Worm (Caenorhabditis elegans) whole organism, L4 larva: Measurements from ENCODE around the gene snb-1.
A peak's percentile ranks its signal among the peaks of the same experiment; 100 is the strongest.

Experiments
- F10B5.3 ChIP-seq: sonication (generic microtip); optimal IDR thresholded peaks from 2 replicates; lab custom pipeline; 2016; ENCODE audit warnings: mild to moderate bottlenecking, missing genetic modification characterization, missing compliant biosample characterization
- F26F4.8 ChIP-seq: fragments of 200-800 bp; sonication (Bioruptor generic); conservative IDR thresholded peaks from 2 replicates; pipeline ENCODE4 v1.3.6; 2022; ENCODE audit warnings: missing genetic modification characterization, missing compliant biosample characterization
- F37D6.2 ChIP-seq: sonication (generic microtip); optimal IDR thresholded peaks from 2 replicates; lab custom pipeline; 2016; ENCODE audit warnings: mild to moderate bottlenecking, missing genetic modification characterization, missing compliant biosample characterization
- R02D3.7 ChIP-seq: fragments of 150-350 bp; sonication (generic microtip); optimal IDR thresholded peaks from 3 replicates; lab custom pipeline; 2014; ENCODE audit warnings: missing biosample characterization, missing genetic modification characterization
- T20F7.1 ChIP-seq: fragments of 200-800 bp; sonication (Bioruptor generic); optimal IDR thresholded peaks from 2 replicates; lab custom pipeline; 2018; ENCODE audit warnings: mild to moderate bottlenecking, missing genetic modification characterization, missing compliant biosample characterization
- Y48G9A.11 ChIP-seq: fragments of 200-800 bp; sonication (Bioruptor generic); IDR thresholded peaks from 2 replicates; pipeline ENCODE4 v1.3.6; 2022; ENCODE audit warnings: missing genetic modification reagents, missing genetic modification characterization, missing compliant biosample characterization
- ZK337.2 ChIP-seq: fragments of 200-800 bp; sonication (Bioruptor generic); IDR thresholded peaks from 2 replicates; pipeline ENCODE4 v1.3.6; 2022; ENCODE audit warnings: missing genetic modification reagents, missing genetic modification characterization, missing compliant biosample characterization
- ZK546.5 ChIP-seq, 2 experiments: sonication (generic microtip); optimal IDR thresholded peaks; 2 replicates each; lab custom pipeline; 2017; ENCODE audit warnings: missing biosample characterization in 2 of 2, missing genetic modification characterization in 2 of 2
- aly-2 ChIP-seq: sonication (generic microtip); optimal IDR thresholded peaks from 2 replicates; lab custom pipeline; 2018; ENCODE audit warnings: missing biosample characterization, missing genetic modification characterization
- ama-1 ChIP-seq: fragments of 150-350 bp; optimal IDR thresholded peaks from 2 replicates; lab custom pipeline; 2014; ENCODE audit warnings: inconsistent platforms, mixed read lengths
- attf-4 ChIP-seq: sonication (generic microtip); optimal IDR thresholded peaks from 3 replicates; lab custom pipeline; 2017; ENCODE audit warnings: missing biosample characterization, missing genetic modification characterization
- ceh-62 ChIP-seq: sonication (generic microtip); optimal IDR thresholded peaks from 2 replicates; lab custom pipeline; 2017; ENCODE audit warnings: missing biosample characterization, missing genetic modification characterization
- ces-1 ChIP-seq: fragments of 150-350 bp; sonication (generic microtip); optimal IDR thresholded peaks from 4 replicates; lab custom pipeline; 2014; ENCODE audit warnings: missing biosample characterization, missing genetic modification reagents, missing genetic modification characterization
- cey-2 ChIP-seq: sonication (generic microtip); optimal IDR thresholded peaks from 3 replicates; lab custom pipeline; 2017; ENCODE audit warnings: missing genetic modification characterization, mild to moderate bottlenecking, missing compliant biosample characterization, antibody characterized with exemption, borderline replicate concordance; ENCODE audit not compliant: insufficient read depth
- dmd-6 ChIP-seq: fragments of 200-800 bp; sonication (Bioruptor generic); IDR thresholded peaks from 2 replicates; pipeline ENCODE4 v1.3.6; 2022; ENCODE audit warnings: missing genetic modification reagents, missing genetic modification characterization, missing compliant biosample characterization
- dpl-1 ChIP-seq: fragments of 150-350 bp; optimal IDR thresholded peaks from 2 replicates; lab custom pipeline; 2014; ENCODE audit warnings: missing biosample characterization, missing genetic modification reagents, missing genetic modification characterization
- duxl-1 ChIP-seq: sonication (generic microtip); optimal IDR thresholded peaks from 2 replicates; lab custom pipeline; 2016; ENCODE audit warnings: mild to moderate bottlenecking, missing genetic modification characterization, moderate library complexity, missing compliant biosample characterization; ENCODE audit not compliant: poor library complexity
- dve-1 ChIP-seq: sonication (generic microtip); optimal IDR thresholded peaks from 2 replicates; lab custom pipeline; 2017; ENCODE audit warnings: antibody characterized with exemption, mild to moderate bottlenecking, missing genetic modification characterization, missing compliant biosample characterization; ENCODE audit not compliant: insufficient read depth
- egl-43 ChIP-seq: fragments of 200-800 bp; sonication (Bioruptor generic); IDR thresholded peaks from 2 replicates; pipeline ENCODE4 v1.3.6; 2022; ENCODE audit warnings: missing genetic modification reagents, missing genetic modification characterization, missing compliant biosample characterization
- fkh-10 ChIP-seq: fragments of 150-350 bp; optimal IDR thresholded peaks from 2 replicates; lab custom pipeline; 2014; ENCODE audit warnings: missing biosample characterization, missing genetic modification reagents, missing genetic modification characterization
- fos-1 ChIP-seq: fragments of 150-350 bp; optimal IDR thresholded peaks from 2 replicates; lab custom pipeline; 2014; ENCODE audit warnings: missing biosample characterization, missing genetic modification characterization
- hif-1 ChIP-seq, 2 experiments: sonication (generic microtip); optimal IDR thresholded peaks; 2 replicates each; lab custom pipeline; 2016 to 2017; ENCODE audit warnings: missing compliant biosample characterization in 2 of 2, missing genetic modification characterization in 2 of 2, missing genetic modification reagents in 2 of 2, missing genotype in 2 of 2, mild to moderate bottlenecking in 1 of 2
- hlh-11 ChIP-seq: fragments of 200-800 bp; sonication (Bioruptor generic); optimal IDR thresholded peaks from 2 replicates; lab custom pipeline; 2018; ENCODE audit warnings: mild to moderate bottlenecking, missing genetic modification characterization, missing compliant biosample characterization
- hlh-30 ChIP-seq: sonication (generic microtip); optimal IDR thresholded peaks from 2 replicates; lab custom pipeline; 2017; ENCODE audit warnings: antibody characterized with exemption, mild to moderate bottlenecking, missing genetic modification characterization, missing compliant biosample characterization; ENCODE audit not compliant: insufficient read depth
- hmg-1.1 ChIP-seq: fragments of 200-800 bp; sonication (Bioruptor generic); IDR thresholded peaks from 2 replicates; pipeline ENCODE4 v1.3.6; 2022; ENCODE audit warnings: missing genetic modification reagents, missing genetic modification characterization, missing compliant biosample characterization
- lim-7 ChIP-seq: fragments of 200-800 bp; sonication (Bioruptor generic); IDR thresholded peaks from 2 replicates; pipeline ENCODE4 v1.3.6; 2022; ENCODE audit warnings: missing genetic modification characterization, missing compliant biosample characterization
- lir-3 ChIP-seq: sonication (generic microtip); optimal IDR thresholded peaks from 2 replicates; lab custom pipeline; 2016; ENCODE audit warnings: mild to moderate bottlenecking, missing genetic modification characterization, missing compliant biosample characterization
- lsy-2 ChIP-seq, 2 experiments: fragments of 150-350 bp in 1 of 2; sonication (generic microtip) in 1 of 2; optimal IDR thresholded peaks; 2 replicates each; lab custom pipeline; 2014 to 2017; ENCODE audit warnings: missing biosample characterization in 2 of 2, missing genetic modification characterization in 2 of 2
- mep-1 ChIP-seq: fragments of 150-350 bp; sonication (generic microtip); optimal IDR thresholded peaks from 3 replicates; lab custom pipeline; 2014; ENCODE audit warnings: missing biosample characterization, missing genetic modification characterization
- mes-2 ChIP-seq: sonication (generic microtip); optimal IDR thresholded peaks from 2 replicates; lab custom pipeline; 2016; ENCODE audit warnings: missing genotype, mild to moderate bottlenecking, missing genetic modification characterization, missing compliant biosample characterization; ENCODE audit not compliant: poor library complexity, severe bottlenecking
- mxl-3 ChIP-seq: fragments of 200-800 bp; sonication (Bioruptor generic); optimal IDR thresholded peaks from 2 replicates; lab custom pipeline; 2018; ENCODE audit warnings: mild to moderate bottlenecking, missing genetic modification characterization, missing compliant biosample characterization
- nhr-28 ChIP-seq: fragments of 150-350 bp; optimal IDR thresholded peaks from 2 replicates; lab custom pipeline; 2014; ENCODE audit warnings: missing biosample characterization, missing genetic modification characterization
- nhr-77 ChIP-seq: fragments of 150-350 bp; optimal IDR thresholded peaks from 2 replicates; lab custom pipeline; 2014; ENCODE audit warnings: missing biosample characterization, missing genetic modification characterization
- pha-4 ChIP-seq, 2 experiments: fragments of 150-350 bp in 1 of 2; fragments of 200-800 bp in 1 of 2; sonication (Bioruptor generic) in 1 of 2; IDR thresholded peaks in 1 of 2; optimal IDR thresholded peaks in 1 of 2; 2 replicates each; pipeline versions ENCODE4 v1.3.6 to Lab custom; 2014 to 2022; ENCODE audit warnings: missing genetic modification characterization in 2 of 2, missing genetic modification reagents in 2 of 2, missing biosample characterization in 1 of 2, missing compliant biosample characterization in 1 of 2
- pqm-1 ChIP-seq: sonication (generic microtip); optimal IDR thresholded peaks from 2 replicates; lab custom pipeline; 2017; ENCODE audit warnings: missing biosample characterization, missing genetic modification characterization
- sdz-12 ChIP-seq: fragments of 200-800 bp; sonication (Bioruptor generic); optimal IDR thresholded peaks from 2 replicates; lab custom pipeline; 2018; ENCODE audit warnings: mild to moderate bottlenecking, missing genetic modification characterization, missing compliant biosample characterization
- set-16 ChIP-seq: fragments of 200-800 bp; sonication (Bioruptor generic); IDR thresholded peaks from 2 replicates; pipeline ENCODE4 v1.3.6; 2022; ENCODE audit warnings: missing genetic modification reagents, missing genetic modification characterization, missing compliant biosample characterization
- snpc-4 ChIP-seq: fragments of 150-350 bp; optimal IDR thresholded peaks from 2 replicates; lab custom pipeline; 2014; ENCODE audit warnings: missing biosample characterization, missing genetic modification characterization
- tag-97 ChIP-seq: fragments of 200-800 bp; sonication (Bioruptor generic); IDR thresholded peaks from 2 replicates; pipeline ENCODE4 v1.3.6; 2022; ENCODE audit warnings: missing genetic modification characterization, missing compliant biosample characterization
- tra-1 ChIP-seq: fragments of 200-800 bp; sonication (Bioruptor generic); IDR thresholded peaks from 2 replicates; pipeline ENCODE4 v1.3.6; 2022; ENCODE audit warnings: missing genetic modification reagents, missing genetic modification characterization, missing compliant biosample characterization
- unc-62 ChIP-seq, 3 experiments: fragments of 150-350 bp in 1 of 3; sonication (generic microtip); optimal IDR thresholded peaks in 2 of 3; peaks in 1 of 3; 1 replicate in 1 of 3; 2 replicates in 2 of 3; lab custom pipeline; 2014 to 2017; ENCODE audit warnings: missing biosample characterization in 3 of 3, missing genetic modification characterization in 3 of 3, missing genetic modification reagents in 3 of 3, missing genotype in 1 of 3
- zag-1 ChIP-seq: fragments of 150-350 bp; optimal IDR thresholded peaks from 2 replicates; lab custom pipeline; 2014; ENCODE audit warnings: missing biosample characterization, missing genetic modification characterization
- zfp-2 ChIP-seq: sonication (generic microtip); optimal IDR thresholded peaks from 2 replicates; lab custom pipeline; 2016; ENCODE audit warnings: mild to moderate bottlenecking, missing genetic modification characterization, missing compliant biosample characterization
- zfp-3 ChIP-seq: fragments of 200-800 bp; sonication (Bioruptor generic); conservative IDR thresholded peaks from 2 replicates; pipeline ENCODE4 v1.3.6; 2022; ENCODE audit warnings: missing genetic modification reagents, missing genetic modification characterization, missing compliant biosample characterization
- zip-2 ChIP-seq: fragments of 150-350 bp; optimal IDR thresholded peaks from 2 replicates; lab custom pipeline; 2014; ENCODE audit warnings: missing biosample characterization, missing genetic modification characterization

snb-1 gene

DNA sequence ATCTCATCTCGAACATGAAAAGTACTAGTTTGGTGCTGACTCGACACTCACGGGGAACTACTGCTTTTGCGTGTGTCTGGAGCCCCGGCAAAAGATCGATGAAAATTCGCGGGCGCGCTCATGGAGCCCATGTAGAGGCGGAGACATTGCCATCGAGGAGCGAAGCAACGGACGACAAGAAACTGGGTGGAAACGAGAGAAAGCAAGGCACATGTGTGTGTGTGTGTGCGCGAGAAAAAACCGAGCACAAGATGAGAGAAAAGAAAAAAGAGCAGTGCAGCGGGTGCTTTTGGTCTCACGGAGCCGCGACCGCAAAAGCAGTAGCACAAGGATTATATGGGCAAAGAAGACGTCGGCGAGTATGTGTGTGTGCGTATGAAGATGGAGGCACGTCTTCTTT, 2.5 kb upstream of the snb-1 start (continued):
- TF ChIP-seq sdz-12 (GFP tag; lab: Kevin White, UChicago) (no peak), mep-1 (tag; lab: Kevin White, UChicago) (peak; percentile 57), nhr-28 (tag; lab: Kevin White, UChicago) (no peak), pqm-1 (tag; lab: Kevin White, UChicago) (no peak), egl-43 (peak; percentile 74), lsy-2 (tag; optimal IDR thresholded peaks at IDR 0.05; lab: Kevin White, UChicago) (peak in 1 of 2 experiments; percentile 19), cey-2 (tag; lab: Kevin White, UChicago) (no peak), tag-97 (GFP tag; lab: Robert Waterston, UW) (no peak), dmd-6 (GFP tag; lab: Robert Waterston, UW) (peak; percentile 30; the same call in 1 of the 2 replicates), set-16 (GFP tag; lab: Robert Waterston, UW) (peak; percentile 64), F37D6.2 (peak; percentile 30), F10B5.3 (tag; lab: Kevin White, UChicago) (no peak)
- TF ChIP-seq, all 104 proteins: peak for 18

DNA sequence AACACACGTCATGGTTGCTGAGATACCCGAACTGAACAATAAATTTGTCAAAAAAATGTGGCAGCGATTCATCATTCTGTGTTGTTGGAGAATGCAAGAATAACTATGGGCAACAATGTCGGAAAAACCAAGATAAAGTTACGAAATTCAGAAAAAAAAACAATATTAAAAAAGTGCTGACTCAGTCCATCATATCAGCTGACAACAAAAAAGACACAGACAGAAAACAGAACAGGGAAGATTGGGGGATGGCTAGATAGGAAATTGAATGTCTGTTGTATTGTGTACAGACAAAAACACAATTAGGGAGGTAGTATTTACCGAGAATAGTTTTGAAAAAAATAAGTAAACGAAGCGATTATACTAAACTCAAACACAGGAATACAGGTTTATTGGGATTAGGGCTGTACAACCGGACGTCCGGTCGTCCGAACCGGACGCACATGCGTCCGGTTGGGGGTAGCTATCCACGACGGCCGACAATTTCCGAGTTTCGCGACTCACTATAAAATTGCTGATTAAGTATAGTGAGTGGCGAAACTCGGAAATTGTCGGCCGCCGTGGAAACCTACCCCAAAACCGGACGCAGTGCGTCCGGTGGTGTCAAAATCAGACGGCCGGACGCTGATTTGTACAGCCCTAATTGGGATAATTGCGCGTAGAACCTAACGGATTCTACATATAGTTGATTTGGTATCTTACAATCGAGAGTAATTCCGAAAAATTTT, 1.4 kb upstream of the snb-1 start:
- no peak for TF ChIP-seq duxl-1
- TF ChIP-seq zfp-2: no peak
- TF ChIP-seq hlh-11 (tag; lab: Kevin White, UChicago): peak; percentile 14
- TF ChIP-seq dve-1 (tag; lab: Kevin White, UChicago): peak; percentile 59
- TF ChIP-seq snpc-4 (tag; lab: Kevin White, UChicago): peak; percentile 40
- no peak for TF ChIP-seq fos-1 (tag; lab: Kevin White, UChicago)
- no peak for TF ChIP-seq ceh-62 (tag; lab: Kevin White, UChicago)
- no peak for TF ChIP-seq fkh-10 (GFP tag; lab: Kevin White, UChicago)
- no peak for TF ChIP-seq ces-1 (GFP tag; lab: Kevin White, UChicago)
- no peak for TF ChIP-seq hmg-1.1 (GFP tag; lab: Robert Waterston, UW)
- TF ChIP-seq dpl-1 (GFP tag; lab: Kevin White, UChicago): no peak
- peak; percentile 60 for TF ChIP-seq hlh-30 (tag; lab: Kevin White, UChicago)
- no peak for TF ChIP-seq mxl-3
- TF ChIP-seq nhr-28 (tag; lab: Kevin White, UChicago): peak; percentile 22
- TF ChIP-seq F10B5.3 (tag; lab: Kevin White, UChicago): no peak
- TF ChIP-seq aly-2 (tag; lab: Kevin White, UChicago): no peak
- TF ChIP-seq zag-1 (tag; lab: Kevin White, UChicago): no peak
- TF ChIP-seq cey-2 (tag; lab: Kevin White, UChicago): no peak
- TF ChIP-seq ZK337.2: no peak
- TF ChIP-seq pha-4 (GFP tag; IDR thresholded peaks at IDR 0.05; lab: Robert Waterston, UW): no peak
- no peak for TF ChIP-seq pha-4 (tag; optimal IDR thresholded peaks at IDR 0.05; lab: Kevin White, UChicago)
- no peak for TF ChIP-seq F26F4.8 (GFP tag; lab: Robert Waterston, UW)
- TF ChIP-seq nhr-77 (tag; lab: Kevin White, UChicago): no peak
- TF ChIP-seq T20F7.1 (GFP tag; lab: Kevin White, UChicago): peak; percentile 22
- no peak for TF ChIP-seq sdz-12 (GFP tag; lab: Kevin White, UChicago)
- no peak for TF ChIP-seq R02D3.7 (tag; lab: Kevin White, UChicago)
- TF ChIP-seq attf-4 (tag; lab: Kevin White, UChicago): no peak
- no peak for TF ChIP-seq lim-7
- TF ChIP-seq mes-2 (tag; lab: Kevin White, UChicago): peak; percentile 1
- 0 out of 2 replicates have a peak, but pooled peaks have one; percentile 40 for TF ChIP-seq tra-1 (GFP tag; lab: Robert Waterston, UW)
- TF ChIP-seq zip-2 (tag; lab: Kevin White, UChicago): no peak
- TF ChIP-seq unc-62 (GFP tag; optimal IDR thresholded peaks at IDR 0.05 in 1 of 2; lab: Kevin White, UChicago): peak in 1 of 2 experiments; percentile 31
- TF ChIP-seq unc-62 (tag; optimal IDR thresholded peaks at IDR 0.05; lab: Kevin White, UChicago): no peak
- no peak for TF ChIP-seq pqm-1 (tag; lab: Kevin White, UChicago)
- TF ChIP-seq hif-1 (tag; optimal IDR thresholded peaks at IDR 0.05; lab: Kevin White, UChicago): no peak
- no peak for TF ChIP-seq lir-3 (tag; lab: Kevin White, UChicago)
- no peak for TF ChIP-seq zfp-3 (GFP tag; lab: Robert Waterston, UW)
- no peak for TF ChIP-seq ama-1
- no peak for TF ChIP-seq ZK546.5 (tag; optimal IDR thresholded peaks at IDR 0.05; lab: Kevin White, UChicago)
- TF ChIP-seq mep-1 (tag; lab: Kevin White, UChicago): no peak
- TF ChIP-seq Y48G9A.11 (GFP tag; lab: Robert Waterston, UW): 0 out of 2 replicates have a peak, but pooled peaks have one; percentile 11
